Worm (Caenorhabditis elegans) whole organism, mixed stage, embryonic: ENCODE measurements around the gene comt-1.

Experiments used
- ces-1 ChIP-seq: fragments of 150-350 bp; optimal IDR thresholded peaks from 2 replicates; lab custom pipeline; 2014; ENCODE audit warnings: missing biosample characterization, missing genetic modification reagents, missing genetic modification characterization
- cnd-1 ChIP-seq: fragments of 200-800 bp; sonication (Bioruptor generic); optimal IDR thresholded peaks from 2 replicates; lab custom pipeline; 2018; ENCODE audit warnings: mild to moderate bottlenecking, missing genetic modification characterization, missing compliant biosample characterization
- elt-1 ChIP-seq: sonication (generic microtip); optimal IDR thresholded peaks from 2 replicates; lab custom pipeline; 2017; ENCODE audit warnings: missing genetic modification characterization, mild to moderate bottlenecking, missing compliant biosample characterization, antibody characterized with exemption, moderate library complexity, borderline replicate concordance; ENCODE audit not compliant: insufficient read depth
- lin-13 ChIP-seq: fragments of 150-350 bp; optimal IDR thresholded peaks from 2 replicates; lab custom pipeline; 2014; ENCODE audit warnings: missing biosample characterization, missing genetic modification characterization
- lin-32 ChIP-seq: fragments of 200-800 bp; sonication (Bioruptor generic); optimal IDR thresholded peaks from 2 replicates; lab custom pipeline; 2018; ENCODE audit warnings: mild to moderate bottlenecking, missing genetic modification characterization, missing compliant biosample characterization
- lsy-2 ChIP-seq: fragments of 150-350 bp; optimal IDR thresholded peaks from 2 replicates; lab custom pipeline; 2014; ENCODE audit warnings: missing biosample characterization, missing genetic modification characterization
- nhr-12 ChIP-seq: fragments of 150-350 bp; optimal IDR thresholded peaks from 2 replicates; lab custom pipeline; 2014; ENCODE audit warnings: missing biosample characterization, missing genetic modification characterization
- nhr-237 ChIP-seq: fragments of 150-350 bp; optimal IDR thresholded peaks from 2 replicates; lab custom pipeline; 2014; ENCODE audit warnings: missing biosample characterization, missing genetic modification characterization
- nhr-76 ChIP-seq: sonication (generic microtip); optimal IDR thresholded peaks from 2 replicates; lab custom pipeline; 2017; ENCODE audit warnings: missing biosample characterization, missing genetic modification characterization
- pha-4 ChIP-seq: fragments of 150-350 bp; optimal IDR thresholded peaks from 2 replicates; lab custom pipeline; 2018; ENCODE audit warnings: missing biosample characterization, missing genetic modification reagents, missing genetic modification characterization
- snpc-4 ChIP-seq: fragments of 150-350 bp; optimal IDR thresholded peaks from 2 replicates; lab custom pipeline; 2014; ENCODE audit warnings: missing biosample characterization, missing genetic modification characterization
- tbx-8 ChIP-seq: fragments of 200-800 bp; sonication (Bioruptor generic); optimal IDR thresholded peaks from 2 replicates; lab custom pipeline; 2018; ENCODE audit warnings: mild to moderate bottlenecking, missing genetic modification characterization, moderate library complexity, missing compliant biosample characterization
- ztf-11 ChIP-seq: fragments of 150-350 bp; optimal IDR thresholded peaks from 2 replicates; lab custom pipeline; 2014; ENCODE audit warnings: missing biosample characterization, missing genetic modification characterization

- no peak for TF ChIP-seq tbx-8 (GFP tag; lab: Kevin White, UChicago)
- no peak for TF ChIP-seq pha-4 (tag; lab: Kevin White, UChicago)
- TF ChIP-seq nhr-237 (tag; lab: Kevin White, UChicago): no peak
- TF ChIP-seq nhr-76 (tag; lab: Kevin White, UChicago): no peak
- no peak for TF ChIP-seq ztf-11
- no peak for TF ChIP-seq lsy-2 (tag; lab: Kevin White, UChicago)
- TF ChIP-seq cnd-1 (tag; lab: Kevin White, UChicago): no peak
- no peak for TF ChIP-seq snpc-4 (tag; lab: Kevin White, UChicago)
- no peak for TF ChIP-seq elt-1 (tag; lab: Kevin White, UChicago)
- no peak for TF ChIP-seq lin-13 (tag; lab: Kevin White, UChicago)
- TF ChIP-seq nhr-12: no peak
- TF ChIP-seq lin-32: no peak
- TF ChIP-seq ces-1: no peak
Observed at ce11 chrX:2909227-2909626, 47.0 kb upstream of the comt-1 start, which contains the start of gene nmy-1.
